Worm (Caenorhabditis elegans) whole organism, L3 larva: ENCODE results near the gene F26A1.7.

Experiments used
- ZK546.5 ChIP-seq: sonication (generic microtip); optimal IDR thresholded peaks from 2 replicates; lab custom pipeline; 2017; ENCODE audit warnings: missing biosample characterization, missing genetic modification characterization
- ama-1 ChIP-seq: fragments of 150-350 bp; optimal IDR thresholded peaks from 2 replicates; lab custom pipeline; 2018
- ceh-16 ChIP-seq: sonication (generic microtip); optimal IDR thresholded peaks from 2 replicates; lab custom pipeline; 2017; ENCODE audit warnings: missing biosample characterization, missing genetic modification characterization
- ceh-28 ChIP-seq: fragments of 150-350 bp; optimal IDR thresholded peaks from 2 replicates; lab custom pipeline; 2014; ENCODE audit warnings: missing biosample characterization, missing genetic modification reagents, missing genetic modification characterization
- ceh-82 ChIP-seq: fragments of 150-350 bp; optimal IDR thresholded peaks from 2 replicates; lab custom pipeline; 2014; ENCODE audit warnings: missing biosample characterization, missing genetic modification characterization
- elt-1 ChIP-seq: fragments of 150-350 bp; optimal IDR thresholded peaks from 2 replicates; lab custom pipeline; 2014; ENCODE audit warnings: missing biosample characterization, missing genetic modification characterization
- elt-3 ChIP-seq, 3 experiments: fragments of 150-350 bp in 1 of 3; sonication (generic microtip) in 2 of 3; optimal IDR thresholded peaks; 2 replicates in 2 of 3; 4 replicates in 1 of 3; lab custom pipeline; 2014 to 2017; ENCODE audit warnings: missing biosample characterization in 3 of 3, missing genetic modification characterization in 3 of 3
- fkh-10 ChIP-seq: sonication (generic microtip); optimal IDR thresholded peaks from 2 replicates; lab custom pipeline; 2017; ENCODE audit warnings: missing biosample characterization, missing genetic modification reagents, missing genetic modification characterization
- fkh-2 ChIP-seq: fragments of 150-350 bp; optimal IDR thresholded peaks from 2 replicates; lab custom pipeline; 2014; ENCODE audit warnings: missing biosample characterization, missing genetic modification reagents, missing genetic modification characterization
- fos-1 ChIP-seq: fragments of 150-350 bp; optimal IDR thresholded peaks from 2 replicates; lab custom pipeline; 2014; ENCODE audit warnings: missing biosample characterization, missing genetic modification characterization
- jun-1 ChIP-seq: fragments of 150-350 bp; optimal IDR thresholded peaks from 2 replicates; lab custom pipeline; 2014; ENCODE audit warnings: missing biosample characterization, missing genetic modification reagents, missing genetic modification characterization
- lin-15B ChIP-seq: fragments of 150-350 bp; optimal IDR thresholded peaks from 2 replicates; lab custom pipeline; 2014; ENCODE audit warnings: missing biosample characterization, missing genetic modification characterization
- nfya-1 ChIP-seq: sonication (generic microtip); optimal IDR thresholded peaks from 2 replicates; lab custom pipeline; 2017; ENCODE audit warnings: missing genetic modification characterization, mild to moderate bottlenecking, missing compliant biosample characterization, antibody characterized with exemption, moderate library complexity; ENCODE audit not compliant: insufficient read depth
- nhr-11 ChIP-seq: fragments of 150-350 bp; optimal IDR thresholded peaks from 2 replicates; lab custom pipeline; 2014; ENCODE audit warnings: missing biosample characterization, missing genetic modification characterization
- nhr-12 ChIP-seq: fragments of 150-350 bp; optimal IDR thresholded peaks from 2 replicates; lab custom pipeline; 2014; ENCODE audit warnings: missing biosample characterization, missing genetic modification characterization
- nhr-23 ChIP-seq: fragments of 150-350 bp; optimal IDR thresholded peaks from 2 replicates; lab custom pipeline; 2014; ENCODE audit warnings: missing biosample characterization, missing genetic modification reagents, missing genetic modification characterization
- nhr-237 ChIP-seq: fragments of 150-350 bp; optimal IDR thresholded peaks from 2 replicates; lab custom pipeline; 2014; ENCODE audit warnings: missing biosample characterization, missing genetic modification characterization
- nhr-25 ChIP-seq: sonication (generic microtip); optimal IDR thresholded peaks from 2 replicates; lab custom pipeline; 2017; ENCODE audit warnings: missing biosample characterization, missing genetic modification characterization
- nhr-43 ChIP-seq: sonication (generic microtip); optimal IDR thresholded peaks from 2 replicates; lab custom pipeline; 2016; ENCODE audit warnings: mild to moderate bottlenecking, missing genetic modification characterization, missing compliant biosample characterization; ENCODE audit not compliant: poor library complexity, severe bottlenecking
- nhr-67 ChIP-seq: fragments of 150-350 bp; optimal IDR thresholded peaks from 2 replicates; lab custom pipeline; 2014; ENCODE audit warnings: missing biosample characterization, missing genetic modification characterization
- nhr-76 ChIP-seq: fragments of 150-350 bp; sonication (generic microtip); optimal IDR thresholded peaks from 5 replicates; lab custom pipeline; 2014; ENCODE audit warnings: missing biosample characterization, missing genetic modification characterization
- pha-4 ChIP-seq: fragments of 150-350 bp; optimal IDR thresholded peaks from 2 replicates; lab custom pipeline; 2014; ENCODE audit warnings: missing biosample characterization, missing genetic modification reagents, missing genetic modification characterization
- skn-1 ChIP-seq: fragments of 150-350 bp; optimal IDR thresholded peaks from 2 replicates; lab custom pipeline; 2014; ENCODE audit warnings: missing biosample characterization, missing genetic modification characterization
- snpc-4 ChIP-seq: fragments of 150-350 bp; optimal IDR thresholded peaks from 2 replicates; lab custom pipeline; 2014; ENCODE audit warnings: missing biosample characterization, missing genetic modification characterization
- tbx-2 ChIP-seq: sonication (generic microtip); optimal IDR thresholded peaks from 2 replicates; lab custom pipeline; 2016; ENCODE audit warnings: mild to moderate bottlenecking, missing genetic modification characterization, missing compliant biosample characterization
- zag-1 ChIP-seq: fragments of 150-350 bp; optimal IDR thresholded peaks from 2 replicates; lab custom pipeline; 2014; ENCODE audit warnings: missing biosample characterization, missing genetic modification characterization
- ztf-4 ChIP-seq: fragments of 150-350 bp; optimal IDR thresholded peaks from 2 replicates; lab custom pipeline; 2014; ENCODE audit warnings: missing biosample characterization, missing genetic modification characterization

F26A1.7 gene

ce11 chrIII:4861744-4862401, 42.1 kb upstream of the F26A1.7 start, which contains the start of the genes C35D10.10 and C35D10.5:
Gene C35D10.10, minus strand, starts transcription at chrIII:4861794.
Gene C35D10.5, plus strand, starts transcription at chrIII:4862351.
- TF ChIP-seq nhr-237 (tag; lab: Kevin White, UChicago) (no peak), lin-15B (tag; lab: Kevin White, UChicago) (peak; percentile 1)

- TF ChIP-seq ceh-16 (no peak), nhr-11 (tag; lab: Kevin White, UChicago) (no peak), nhr-23 (tag; lab: Kevin White, UChicago) (no peak), ZK546.5 (tag; lab: Kevin White, UChicago) (no peak), zag-1 (no peak), nhr-25 (tag; lab: Kevin White, UChicago) (no peak), ceh-28 (tag; lab: Kevin White, UChicago) (no peak), nhr-67 (no peak), ama-1 (no peak), jun-1 (tag; lab: Kevin White, UChicago) (no peak), fkh-2 (tag; lab: Kevin White, UChicago) (no peak), elt-3 (tag; optimal IDR thresholded peaks at IDR 0.05; lab: Kevin White, UChicago) (no peak)
Measured at ce11 chrIII:4859039-4859438, 39.3 kb upstream of the F26A1.7 start, which contains the start of gene C35D10.6. Gene C35D10.6, plus strand, starts transcription at chrIII:4859339.

ce11 chrIII:4856992-4857391, 37.2 kb upstream of the F26A1.7 start:
- no peak for TF ChIP-seq ceh-82 (tag; lab: Kevin White, UChicago)
- TF ChIP-seq tbx-2 (tag; lab: Kevin White, UChicago): no peak
- TF ChIP-seq fkh-10 (GFP tag; lab: Kevin White, UChicago): no peak
- no peak for TF ChIP-seq elt-3 (tag; optimal IDR thresholded peaks at IDR 0.05; lab: Kevin White, UChicago)
- TF ChIP-seq nfya-1 (tag; lab: Kevin White, UChicago): no peak
- TF ChIP-seq nhr-67: no peak
- TF ChIP-seq nhr-12 (tag; lab: Kevin White, UChicago): no peak
- no peak for TF ChIP-seq nhr-11 (tag; lab: Kevin White, UChicago)

- TF ChIP-seq fos-1 (tag; lab: Kevin White, UChicago) (no peak), nhr-11 (tag; lab: Kevin White, UChicago) (no peak), ceh-28 (tag; lab: Kevin White, UChicago) (no peak)
Measured at ce11 chrIII:4856109-4856508, 36.4 kb upstream of the F26A1.7 start, which contains the start of gene C35D10.7. Gene C35D10.7, plus strand, starts transcription at chrIII:4856193.

- TF ChIP-seq nhr-76 (no peak), nhr-11 (tag; lab: Kevin White, UChicago) (no peak), ama-1 (no peak)
Measured at ce11 chrIII:4854918-4855317, 35.2 kb upstream of the F26A1.7 start, which contains the start of gene C35D10.8. Gene C35D10.8, plus strand, starts transcription at chrIII:4855218.

ce11 chrIII:4852025-4852424, 32.3 kb upstream of the F26A1.7 start, which contains the start of gene ced-4:
Gene ced-4, plus strand, starts transcription at chrIII:4852325.
- TF ChIP-seq elt-1 (tag; lab: Kevin White, UChicago): no peak
- no peak for TF ChIP-seq ZK546.5 (tag; lab: Kevin White, UChicago)
- no peak for TF ChIP-seq nhr-23 (tag; lab: Kevin White, UChicago)
- TF ChIP-seq, all 47 proteins: peak for 0

- TF ChIP-seq pha-4 (tag; lab: Kevin White, UChicago): peak; percentile 71
- TF ChIP-seq nhr-43 (tag; lab: Kevin White, UChicago): no peak
- TF ChIP-seq snpc-4 (tag; lab: Kevin White, UChicago): no peak
- TF ChIP-seq skn-1 (tag; lab: Kevin White, UChicago): peak; percentile 45
- no peak for TF ChIP-seq ztf-4 (tag; lab: Kevin White, UChicago)
- TF ChIP-seq nfya-1 (tag; lab: Kevin White, UChicago): peak; percentile 31
- TF ChIP-seq nhr-237 (tag; lab: Kevin White, UChicago): no peak
- TF ChIP-seq lin-15B (tag; lab: Kevin White, UChicago): peak; percentile 24
Measured at ce11 chrIII:4850139-4850538, 30.4 kb upstream of the F26A1.7 start, which contains the start of gene F26A1.1. Gene F26A1.1, plus strand, starts transcription at chrIII:4850507.
